Worm (Caenorhabditis elegans) whole organism, late embryonic: Measurements from ENCODE around the gene hex-1.

Experiments used
- K02D7.2 ChIP-seq: sonication (generic microtip); optimal IDR thresholded peaks from 2 replicates; lab custom pipeline; 2017; ENCODE audit warnings: mild to moderate bottlenecking, missing genetic modification characterization, missing compliant biosample characterization
- K09A11.1 ChIP-seq: sonication (generic microtip); optimal IDR thresholded peaks from 2 replicates; lab custom pipeline; 2017; ENCODE audit warnings: antibody characterized with exemption, mild to moderate bottlenecking, missing genetic modification characterization, missing compliant biosample characterization; ENCODE audit not compliant: insufficient read depth
- ahr-1 ChIP-seq: sonication (generic microtip); optimal IDR thresholded peaks from 2 replicates; lab custom pipeline; 2016; ENCODE audit warnings: missing genetic modification characterization, missing compliant biosample characterization
- ama-1 ChIP-seq: fragments of 150-350 bp; optimal IDR thresholded peaks from 2 replicates; lab custom pipeline; 2014
- ceh-14 ChIP-seq: sonication (generic microtip); optimal IDR thresholded peaks from 2 replicates; lab custom pipeline; 2016; ENCODE audit warnings: missing genotype, missing genetic modification characterization, missing compliant biosample characterization
- ceh-18 ChIP-seq: sonication (generic microtip); optimal IDR thresholded peaks from 2 replicates; lab custom pipeline; 2016; ENCODE audit warnings: missing genetic modification characterization, missing compliant biosample characterization
- ceh-19 ChIP-seq: fragments of 200-800 bp; sonication (Bioruptor generic); optimal IDR thresholded peaks from 2 replicates; lab custom pipeline; 2018; ENCODE audit warnings: mild to moderate bottlenecking, missing genetic modification characterization, missing compliant biosample characterization
- ceh-22 ChIP-seq: sonication (generic microtip); optimal IDR thresholded peaks from 2 replicates; lab custom pipeline; 2017; ENCODE audit warnings: missing biosample characterization, missing genetic modification characterization
- ceh-45 ChIP-seq: fragments of 200-800 bp; sonication (Bioruptor generic); IDR thresholded peaks from 2 replicates; pipeline ENCODE4 v1.3.6; 2022; ENCODE audit warnings: missing genetic modification reagents, missing genetic modification characterization, missing compliant biosample characterization
- che-1 ChIP-seq: sonication (generic microtip); optimal IDR thresholded peaks from 2 replicates; lab custom pipeline; 2016; ENCODE audit warnings: mild to moderate bottlenecking, missing genetic modification characterization, missing compliant biosample characterization
- dmd-4 ChIP-seq: sonication (generic microtip); optimal IDR thresholded peaks from 2 replicates; lab custom pipeline; 2016; ENCODE audit warnings: borderline replicate concordance, missing genetic modification characterization, missing compliant biosample characterization
- dve-1 ChIP-seq: sonication (generic microtip); optimal IDR thresholded peaks from 2 replicates; lab custom pipeline; 2017; ENCODE audit warnings: antibody characterized with exemption, mild to moderate bottlenecking, missing genetic modification characterization, missing compliant biosample characterization
- elt-2 ChIP-seq: sonication (generic microtip); optimal IDR thresholded peaks from 2 replicates; lab custom pipeline; 2016; ENCODE audit warnings: missing genetic modification reagents, missing genetic modification characterization, missing compliant biosample characterization
- fkh-10 ChIP-seq: fragments of 150-350 bp; optimal IDR thresholded peaks from 2 replicates; lab custom pipeline; 2014; ENCODE audit warnings: missing biosample characterization, missing genetic modification reagents, missing genetic modification characterization
- hlh-13 ChIP-seq: fragments of 200-800 bp; sonication (Bioruptor generic); optimal IDR thresholded peaks from 2 replicates; lab custom pipeline; 2018; ENCODE audit warnings: mild to moderate bottlenecking, missing genetic modification characterization, missing compliant biosample characterization
- hlh-6 ChIP-seq: sonication (generic microtip); optimal IDR thresholded peaks from 2 replicates; lab custom pipeline; 2016; ENCODE audit warnings: missing genotype, missing genetic modification characterization, missing compliant biosample characterization
- hlh-8 ChIP-seq: sonication (generic microtip); optimal IDR thresholded peaks from 2 replicates; lab custom pipeline; 2016; ENCODE audit warnings: missing genotype, missing genetic modification characterization, missing compliant biosample characterization
- lin-11 ChIP-seq: fragments of 200-800 bp; sonication (Bioruptor generic); optimal IDR thresholded peaks from 2 replicates; lab custom pipeline; 2018; ENCODE audit warnings: mild to moderate bottlenecking, missing genetic modification characterization, missing compliant biosample characterization
- madf-2 ChIP-seq: sonication (generic microtip); optimal IDR thresholded peaks from 2 replicates; lab custom pipeline; 2017; ENCODE audit warnings: missing genetic modification characterization, missing compliant biosample characterization
- nfya-1 ChIP-seq: sonication (generic microtip); optimal IDR thresholded peaks from 2 replicates; lab custom pipeline; 2017; ENCODE audit warnings: missing genetic modification characterization, mild to moderate bottlenecking, missing compliant biosample characterization, antibody characterized with exemption, moderate library complexity
- nhr-232 ChIP-seq: sonication (generic microtip); optimal IDR thresholded peaks from 2 replicates; lab custom pipeline; 2016; ENCODE audit warnings: missing genetic modification characterization, missing compliant biosample characterization
- odd-2 ChIP-seq: sonication (generic microtip); optimal IDR thresholded peaks from 2 replicates; lab custom pipeline; 2017; ENCODE audit warnings: antibody characterized with exemption, mild to moderate bottlenecking, missing genetic modification characterization, missing compliant biosample characterization
- pag-3 ChIP-seq: sonication (generic microtip); optimal IDR thresholded peaks from 2 replicates; lab custom pipeline; 2016; ENCODE audit warnings: missing compliant biosample characterization, missing genetic modification characterization, borderline replicate concordance
- pat-9 ChIP-seq: fragments of 200-800 bp; sonication (Bioruptor generic); optimal IDR thresholded peaks from 2 replicates; lab custom pipeline; 2018; ENCODE audit warnings: mild to moderate bottlenecking, missing genetic modification characterization, moderate library complexity, missing compliant biosample characterization
- ref-2 ChIP-seq: sonication (generic microtip); optimal IDR thresholded peaks from 2 replicates; lab custom pipeline; 2016; ENCODE audit warnings: missing genetic modification characterization, missing compliant biosample characterization
- rnt-1 ChIP-seq: sonication (generic microtip); optimal IDR thresholded peaks from 2 replicates; lab custom pipeline; 2016; ENCODE audit warnings: missing genetic modification characterization, missing compliant biosample characterization
- sox-2 ChIP-seq: fragments of 200-800 bp; sonication (Bioruptor generic); IDR thresholded peaks from 2 replicates; pipeline ENCODE4 v1.3.6; 2022; ENCODE audit warnings: missing genetic modification reagents, missing genetic modification characterization, missing compliant biosample characterization
- syd-9 ChIP-seq: sonication (generic microtip); optimal IDR thresholded peaks from 2 replicates; lab custom pipeline; 2016; ENCODE audit warnings: mild to moderate bottlenecking, missing genetic modification characterization, moderate library complexity, missing compliant biosample characterization
- tbx-2 ChIP-seq: sonication (generic microtip); optimal IDR thresholded peaks from 2 replicates; lab custom pipeline; 2016; ENCODE audit warnings: missing genetic modification characterization, missing compliant biosample characterization
- tbx-7 ChIP-seq: sonication (generic microtip); optimal IDR thresholded peaks from 2 replicates; lab custom pipeline; 2016; ENCODE audit warnings: missing genotype, missing genetic modification characterization, missing compliant biosample characterization
- ttx-3 ChIP-seq: sonication (generic microtip); optimal IDR thresholded peaks from 2 replicates; lab custom pipeline; 2016; ENCODE audit warnings: missing genetic modification reagents, missing genetic modification characterization, missing compliant biosample characterization
- unc-3 ChIP-seq, 2 experiments: fragments of 200-800 bp in 1 of 2; sonication (Bioruptor generic) in 1 of 2; sonication (generic microtip) in 1 of 2; conservative IDR thresholded peaks in 1 of 2; optimal IDR thresholded peaks in 1 of 2; 2 replicates each; pipeline versions ENCODE4 v1.3.6 to Lab custom; 2016 to 2022; ENCODE audit warnings: missing compliant biosample characterization in 2 of 2, missing genetic modification characterization in 2 of 2, missing genetic modification reagents in 1 of 2
- unc-55 ChIP-seq: sonication (generic microtip); optimal IDR thresholded peaks from 2 replicates; lab custom pipeline; 2017; ENCODE audit warnings: missing biosample characterization, missing genetic modification reagents, missing genetic modification characterization
- unc-86 ChIP-seq: sonication (generic microtip); optimal IDR thresholded peaks from 2 replicates; lab custom pipeline; 2016; ENCODE audit warnings: missing genetic modification characterization, missing compliant biosample characterization
- ztf-16 ChIP-seq: sonication (generic microtip); optimal IDR thresholded peaks from 2 replicates; lab custom pipeline; 2017; ENCODE audit warnings: missing genetic modification characterization, missing compliant biosample characterization

The hex-1 gene

ce11 chrX:2226875-2227355, 6.0 kb downstream of the hex-1 start (continued):
- TF ChIP-seq madf-2 (tag; lab: Kevin White, UChicago) (peak; percentile 53), nhr-232 (peak; percentile 65), rnt-1 (tag; lab: Kevin White, UChicago) (peak; percentile 50), pat-9 (tag; lab: Kevin White, UChicago) (peak; percentile 81), che-1 (tag; lab: Kevin White, UChicago) (peak; percentile 78), ahr-1 (tag; lab: Kevin White, UChicago) (peak; percentile 78), hlh-6 (tag; lab: Kevin White, UChicago) (peak; percentile 66), odd-2 (tag; lab: Kevin White, UChicago) (peak; percentile 52), syd-9 (tag; lab: Kevin White, UChicago) (peak; percentile 78), ttx-3 (tag; lab: Kevin White, UChicago) (peak; percentile 67), K02D7.2 (peak; percentile 44), ceh-19 (GFP tag; lab: Kevin White, UChicago) (peak; percentile 88), fkh-10 (GFP tag; lab: Kevin White, UChicago) (no peak), tbx-2 (tag; lab: Kevin White, UChicago) (peak; percentile 73), ceh-22 (no peak), hlh-13 (GFP tag; lab: Kevin White, UChicago) (peak; percentile 60), ceh-45 (peak; percentile 82), ceh-18 (peak; percentile 75), lin-11 (tag; lab: Kevin White, UChicago) (peak; percentile 68), sox-2 (GFP tag; lab: Robert Waterston, UW) (peak; percentile 63), ztf-16 (tag; lab: Kevin White, UChicago) (peak; percentile 59), pag-3 (peak; percentile 55), dve-1 (tag; lab: Kevin White, UChicago) (peak; percentile 75), tbx-7 (tag; lab: Kevin White, UChicago) (peak; percentile 36)

DNA sequence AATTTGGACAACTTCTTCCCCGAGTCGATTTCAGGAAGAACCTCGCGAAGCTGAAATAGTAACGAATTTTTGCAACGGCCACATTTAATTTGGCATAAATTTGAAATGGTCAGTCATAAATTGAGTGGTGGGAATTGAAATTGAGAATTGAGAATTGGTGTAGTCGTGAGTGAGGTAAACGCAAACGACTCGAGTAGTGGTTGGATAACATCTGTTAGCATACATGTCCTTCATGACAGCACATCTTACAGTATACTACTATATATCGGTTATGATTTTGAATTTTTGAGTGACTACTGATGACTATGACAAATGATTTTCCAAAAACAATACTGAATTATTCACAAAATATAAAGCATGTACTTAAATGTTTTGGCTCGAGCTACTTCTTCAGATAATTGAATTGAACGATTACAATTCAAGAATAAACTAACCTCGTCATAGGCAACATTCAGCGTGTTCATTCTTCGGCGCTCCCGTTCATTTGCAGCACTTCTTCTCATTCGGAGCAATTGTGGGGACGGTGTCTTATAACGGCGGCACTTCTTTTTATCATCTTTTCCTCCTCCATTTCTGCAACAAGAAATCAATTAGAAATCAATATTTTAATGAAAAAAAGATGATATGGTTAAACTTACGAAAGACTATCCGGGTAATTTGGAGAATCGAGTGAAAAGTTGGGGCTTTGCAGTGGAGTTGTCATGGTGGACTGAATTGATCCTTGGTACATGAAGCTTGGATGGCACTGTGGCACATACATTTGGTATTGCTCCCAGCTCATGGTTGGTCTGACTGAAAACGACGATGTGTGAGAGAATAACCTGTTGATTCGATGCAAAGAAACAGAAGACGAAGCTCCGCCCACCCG, 8.6 kb downstream of the hex-1 start, which contains the start of gene lin-32:
Gene lin-32 (minus strand): TSS at position 818 of the 868 bp plus-strand sequence.
- TF ChIP-seq ama-1 = no peak
- TF ChIP-seq ceh-14 (tag; lab: Kevin White, UChicago) = no peak
- no peak for TF ChIP-seq elt-2 (tag; lab: Kevin White, UChicago)
- TF ChIP-seq unc-3 (GFP tag; conservative IDR thresholded peaks at IDR 0.05; lab: Robert Waterston, UW) = no peak
- no peak for TF ChIP-seq unc-3 (tag; optimal IDR thresholded peaks at IDR 0.05; lab: Kevin White, UChicago)
- no peak for TF ChIP-seq unc-86
- no peak for TF ChIP-seq pat-9 (tag; lab: Kevin White, UChicago)
- TF ChIP-seq K09A11.1 (tag; lab: Kevin White, UChicago) = no peak
- no peak for TF ChIP-seq hlh-8 (tag; lab: Kevin White, UChicago)
- no peak for TF ChIP-seq dmd-4 (tag; lab: Kevin White, UChicago)
- no peak for TF ChIP-seq ref-2 (tag; lab: Kevin White, UChicago)
- TF ChIP-seq odd-2 (tag; lab: Kevin White, UChicago) = no peak
- TF ChIP-seq rnt-1 (tag; lab: Kevin White, UChicago) = no peak
- TF ChIP-seq lin-11 (tag; lab: Kevin White, UChicago) = no peak

ce11 chrX:2231346-2231745, 10.4 kb downstream of the hex-1 start:
- TF ChIP-seq elt-2 (tag; lab: Kevin White, UChicago) (peak; percentile 44), pag-3 (no peak)
- TF ChIP-seq, all 69 proteins: peak for 1

- TF ChIP-seq tbx-2 (tag; lab: Kevin White, UChicago) (peak; percentile 4), unc-55 (peak; percentile 18), elt-2 (tag; lab: Kevin White, UChicago) (peak; percentile 27), rnt-1 (tag; lab: Kevin White, UChicago) (no peak), nfya-1 (tag; lab: Kevin White, UChicago) (peak; percentile 19)
Observed at ce11 chrX:2233929-2234328, 13.0 kb downstream of the hex-1 start, which contains the start of gene T14F9.2. T14F9.2 (plus strand) TSS chrX:2234324.
